Worm (Caenorhabditis elegans) whole organism, L2 larva: ENCODE data around the gene C18G1.6.

Experiments used
- aly-2 ChIP-seq: fragments of 150-350 bp; optimal IDR thresholded peaks from 2 replicates; lab custom pipeline; 2014; ENCODE audit warnings: missing biosample characterization, missing genetic modification characterization
- ama-1 ChIP-seq: fragments of 150-350 bp; optimal IDR thresholded peaks from 2 replicates; lab custom pipeline; 2018; ENCODE audit warnings: inconsistent platforms
- ceh-82 ChIP-seq: fragments of 150-350 bp; optimal IDR thresholded peaks from 2 replicates; lab custom pipeline; 2014; ENCODE audit warnings: missing biosample characterization, missing genetic modification characterization
- crh-2 ChIP-seq: sonication (generic microtip); optimal IDR thresholded peaks from 2 replicates; lab custom pipeline; 2017; ENCODE audit warnings: missing biosample characterization, missing genetic modification characterization
- gmeb-1 ChIP-seq: fragments of 150-350 bp; optimal IDR thresholded peaks from 2 replicates; lab custom pipeline; 2014; ENCODE audit warnings: missing biosample characterization, missing genetic modification characterization
- lsy-2 ChIP-seq, 2 experiments: fragments of 150-350 bp in 1 of 2; sonication (generic microtip) in 1 of 2; optimal IDR thresholded peaks; 2 replicates each; lab custom pipeline; 2014 to 2017; ENCODE audit warnings: missing biosample characterization in 2 of 2, missing genetic modification characterization in 2 of 2
- nhr-23 ChIP-seq: fragments of 150-350 bp; optimal IDR thresholded peaks from 2 replicates; lab custom pipeline; 2014; ENCODE audit warnings: missing biosample characterization, missing genetic modification reagents, missing genetic modification characterization
- nhr-77 ChIP-seq: fragments of 150-350 bp; optimal IDR thresholded peaks from 2 replicates; lab custom pipeline; 2014; ENCODE audit warnings: missing biosample characterization, missing genetic modification characterization

DNA sequence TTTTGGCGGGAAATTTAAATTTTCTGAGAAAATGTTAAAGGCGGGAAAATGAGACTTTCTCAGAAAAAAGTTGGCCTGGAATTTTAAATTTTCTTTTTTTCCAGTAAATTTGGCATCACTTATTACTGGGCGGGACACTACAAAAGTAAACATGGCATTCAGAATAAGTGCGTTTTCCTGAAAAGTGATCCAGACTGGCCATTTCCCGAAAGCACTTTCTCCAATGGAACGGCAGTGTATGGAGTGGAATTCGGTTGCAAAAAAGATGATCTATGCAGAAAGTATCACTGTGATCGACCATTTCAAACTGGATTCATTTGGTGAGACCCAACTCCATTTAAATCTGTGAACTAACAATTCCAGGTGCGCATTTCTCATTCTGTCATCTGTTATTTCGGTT lies 37.4 kb downstream of the C18G1.6 start:
- TF ChIP-seq nhr-23 (tag; lab: Kevin White, UChicago) (no peak), lsy-2 (tag; optimal IDR thresholded peaks at IDR 0.05; lab: Kevin White, UChicago) (no peak), nhr-77 (no peak), ama-1 (no peak), ceh-82 (no peak), crh-2 (tag; lab: Kevin White, UChicago) (no peak), aly-2 (tag; lab: Kevin White, UChicago) (no peak), gmeb-1 (no peak)
